Worm (Caenorhabditis elegans) whole organism, young adult: ENCODE data around the gene smg-9.

Experiments used
- B0261.1 ChIP-seq: sonication (generic microtip); optimal IDR thresholded peaks from 2 replicates; lab custom pipeline; 2016; ENCODE audit warnings: mild to moderate bottlenecking, missing genetic modification characterization, moderate library complexity, missing compliant biosample characterization
- C17E4.6 ChIP-seq: fragments of 200-800 bp; sonication (Bioruptor generic); IDR thresholded peaks from 2 replicates; pipeline ENCODE4 v1.3.6; 2022; ENCODE audit warnings: missing genetic modification reagents, missing genetic modification characterization, missing compliant biosample characterization
- F10E7.11 ChIP-seq: sonication (generic microtip); optimal IDR thresholded peaks from 2 replicates; lab custom pipeline; 2017; ENCODE audit warnings: mild to moderate bottlenecking, missing genetic modification characterization, moderate library complexity, missing compliant biosample characterization
- F49E8.2 ChIP-seq: sonication (generic microtip); optimal IDR thresholded peaks from 3 replicates; lab custom pipeline; 2017; ENCODE audit warnings: missing genetic modification characterization, mild to moderate bottlenecking, missing compliant biosample characterization, antibody characterized with exemption, moderate library complexity; ENCODE audit not compliant: insufficient read depth
- F52B5.7 ChIP-seq: sonication (generic microtip); optimal IDR thresholded peaks from 2 replicates; lab custom pipeline; 2016; ENCODE audit warnings: mild to moderate bottlenecking, missing genetic modification characterization, missing compliant biosample characterization
- F55B11.4 ChIP-seq: sonication (generic microtip); optimal IDR thresholded peaks from 2 replicates; lab custom pipeline; 2016; ENCODE audit warnings: missing compliant biosample characterization, missing genetic modification characterization, borderline replicate concordance; ENCODE audit not compliant: insufficient read depth
- Y56A3A.18 ChIP-seq: fragments of 200-800 bp; sonication (Bioruptor generic); IDR thresholded peaks from 2 replicates; pipeline ENCODE4 v1.3.6; 2022; ENCODE audit warnings: missing genetic modification reagents, missing genetic modification characterization, missing compliant biosample characterization
- Y67H2A.10 ChIP-seq: fragments of 200-800 bp; sonication (Bioruptor generic); conservative IDR thresholded peaks from 2 replicates; pipeline ENCODE4 v1.3.6; 2022; ENCODE audit warnings: missing genetic modification reagents, missing genetic modification characterization, missing compliant biosample characterization
- Y79H2A.3 ChIP-seq: fragments of 200-800 bp; sonication (Bioruptor generic); conservative IDR thresholded peaks from 2 replicates; pipeline ENCODE4 v1.3.6; 2022; ENCODE audit warnings: missing genetic modification reagents, missing genetic modification characterization, missing compliant biosample characterization
- ZK185.1 ChIP-seq: sonication (generic microtip); optimal IDR thresholded peaks from 2 replicates; lab custom pipeline; 2016; ENCODE audit warnings: mild to moderate bottlenecking, missing genetic modification characterization, missing compliant biosample characterization; ENCODE audit not compliant: poor library complexity, severe bottlenecking
- akir-1 ChIP-seq: fragments of 200-800 bp; sonication (Bioruptor generic); optimal IDR thresholded peaks from 2 replicates; lab custom pipeline; 2018; ENCODE audit warnings: mild to moderate bottlenecking, missing genetic modification characterization, moderate library complexity, missing compliant biosample characterization
- ama-1 ChIP-seq, 3 experiments: fragments of 150-350 bp in 1 of 3; sonication (generic microtip) in 2 of 3; optimal IDR thresholded peaks; 2 replicates each; lab custom pipeline; 2014 to 2018; ENCODE audit warnings: missing biosample characterization in 2 of 3, missing genetic modification characterization in 2 of 3, missing genetic modification reagents in 2 of 3
- aptf-2 ChIP-seq: fragments of 200-800 bp; sonication (Bioruptor generic); conservative IDR thresholded peaks from 2 replicates; pipeline ENCODE4 v1.3.6; 2022; ENCODE audit warnings: missing genetic modification reagents, missing genetic modification characterization, missing compliant biosample characterization
- aptf-3 ChIP-seq: fragments of 200-800 bp; sonication (Bioruptor generic); IDR thresholded peaks from 2 replicates; pipeline ENCODE4 v1.3.6; 2022; ENCODE audit warnings: missing genetic modification characterization, missing compliant biosample characterization
- atf-7 ChIP-seq: sonication (generic microtip); optimal IDR thresholded peaks from 2 replicates; lab custom pipeline; 2017; ENCODE audit warnings: mild to moderate bottlenecking, missing genetic modification characterization, missing compliant biosample characterization
- attf-3 ChIP-seq: fragments of 200-800 bp; sonication (Bioruptor generic); conservative IDR thresholded peaks from 2 replicates; pipeline ENCODE4 v1.3.6; 2022; ENCODE audit warnings: missing genetic modification reagents, missing genetic modification characterization, missing compliant biosample characterization
- attf-5 ChIP-seq: fragments of 200-800 bp; sonication (Bioruptor generic); optimal IDR thresholded peaks from 2 replicates; lab custom pipeline; 2018; ENCODE audit warnings: mild to moderate bottlenecking, missing genetic modification characterization, missing compliant biosample characterization
- bed-1 ChIP-seq: fragments of 200-800 bp; sonication (Bioruptor generic); IDR thresholded peaks from 2 replicates; pipeline ENCODE4 v1.3.6; 2022; ENCODE audit warnings: missing genetic modification reagents, missing genetic modification characterization, missing compliant biosample characterization
- cebp-1 ChIP-seq, 2 experiments: fragments of 200-800 bp in 1 of 2; sonication (Bioruptor generic) in 1 of 2; sonication (generic microtip) in 1 of 2; IDR thresholded peaks in 1 of 2; optimal IDR thresholded peaks in 1 of 2; 2 replicates each; pipeline versions ENCODE4 v1.3.6 to Lab custom; 2017 to 2022; ENCODE audit warnings: missing compliant biosample characterization in 2 of 2, missing genetic modification characterization in 2 of 2, mild to moderate bottlenecking in 1 of 2, missing genetic modification reagents in 1 of 2, moderate library complexity in 1 of 2
- cebp-2 ChIP-seq: fragments of 200-800 bp; sonication (Bioruptor generic); IDR thresholded peaks from 2 replicates; pipeline ENCODE4 v1.3.6; 2022; ENCODE audit warnings: missing genetic modification characterization, missing compliant biosample characterization
- ceh-27 ChIP-seq: fragments of 200-800 bp; sonication (Bioruptor generic); optimal IDR thresholded peaks from 2 replicates; lab custom pipeline; 2018; ENCODE audit warnings: mild to moderate bottlenecking, missing genetic modification characterization, moderate library complexity, missing compliant biosample characterization
- ceh-40 ChIP-seq: fragments of 200-800 bp; sonication (Bioruptor generic); IDR thresholded peaks from 2 replicates; pipeline ENCODE4 v1.3.6; 2022; ENCODE audit warnings: missing genetic modification characterization, missing compliant biosample characterization
- ceh-79 ChIP-seq: sonication (generic microtip); optimal IDR thresholded peaks from 2 replicates; lab custom pipeline; 2017; ENCODE audit warnings: mild to moderate bottlenecking, missing genetic modification characterization, missing compliant biosample characterization
- egl-44 ChIP-seq: fragments of 200-800 bp; sonication (Bioruptor generic); IDR thresholded peaks from 2 replicates; pipeline ENCODE4 v1.3.6; 2022; ENCODE audit warnings: missing genetic modification reagents, missing genetic modification characterization, missing compliant biosample characterization
- ekl-4 ChIP-seq: fragments of 200-800 bp; sonication (Bioruptor generic); IDR thresholded peaks from 2 replicates; pipeline ENCODE4 v1.3.6; 2022; ENCODE audit warnings: missing genetic modification reagents, missing genetic modification characterization, missing compliant biosample characterization
- ets-4 ChIP-seq: fragments of 200-800 bp; sonication (Bioruptor generic); optimal IDR thresholded peaks from 2 replicates; lab custom pipeline; 2018; ENCODE audit warnings: mild to moderate bottlenecking, missing genetic modification characterization, missing compliant biosample characterization
- fkh-3 ChIP-seq: sonication (generic microtip); optimal IDR thresholded peaks from 2 replicates; lab custom pipeline; 2016; ENCODE audit warnings: mild to moderate bottlenecking, missing genetic modification characterization, missing compliant biosample characterization
- hmg-1.2 ChIP-seq: fragments of 200-800 bp; sonication (Bioruptor generic); IDR thresholded peaks from 2 replicates; pipeline ENCODE4 v1.3.6; 2022; ENCODE audit warnings: missing genetic modification reagents, missing genetic modification characterization, missing compliant biosample characterization
- lin-35 ChIP-seq, 3 experiments: fragments of 150-350 bp in 2 of 3; sonication (generic microtip) in 1 of 3; optimal IDR thresholded peaks; 2 replicates each; lab custom pipeline; 2014 to 2018; ENCODE audit warnings: missing biosample characterization in 3 of 3, missing genetic modification characterization in 3 of 3, missing genetic modification reagents in 3 of 3
- lsl-1 ChIP-seq: fragments of 200-800 bp; sonication (Bioruptor generic); optimal IDR thresholded peaks from 2 replicates; lab custom pipeline; 2018; ENCODE audit warnings: mild to moderate bottlenecking, missing genetic modification characterization, moderate library complexity, missing compliant biosample characterization
- lsy-27 ChIP-seq: sonication (generic microtip); optimal IDR thresholded peaks from 2 replicates; lab custom pipeline; 2017; ENCODE audit warnings: missing genetic modification characterization, mild to moderate bottlenecking, missing compliant biosample characterization, antibody characterized with exemption, missing genotype, borderline replicate concordance; ENCODE audit not compliant: insufficient read depth
- madf-10 ChIP-seq: sonication (generic microtip); optimal IDR thresholded peaks from 2 replicates; lab custom pipeline; 2016; ENCODE audit warnings: mild to moderate bottlenecking, missing genetic modification characterization, missing compliant biosample characterization
- mxl-1 ChIP-seq: sonication (generic microtip); optimal IDR thresholded peaks from 2 replicates; lab custom pipeline; 2016; ENCODE audit warnings: missing genetic modification characterization, missing compliant biosample characterization
- nfya-1 ChIP-seq: sonication (generic microtip); optimal IDR thresholded peaks from 2 replicates; lab custom pipeline; 2017; ENCODE audit warnings: antibody characterized with exemption, missing compliant biosample characterization, missing genetic modification characterization, borderline replicate concordance; ENCODE audit not compliant: insufficient read depth
- nhr-179 ChIP-seq: sonication (generic microtip); optimal IDR thresholded peaks from 2 replicates; lab custom pipeline; 2016; ENCODE audit warnings: mild to moderate bottlenecking, missing genetic modification characterization, missing compliant biosample characterization
- nhr-27 ChIP-seq: fragments of 200-800 bp; sonication (Bioruptor generic); optimal IDR thresholded peaks from 2 replicates; lab custom pipeline; 2018; ENCODE audit warnings: mild to moderate bottlenecking, missing genetic modification characterization, moderate library complexity, missing compliant biosample characterization
- repo-1 ChIP-seq: sonication (generic microtip); optimal IDR thresholded peaks from 2 replicates; lab custom pipeline; 2017; ENCODE audit warnings: mild to moderate bottlenecking, missing genetic modification characterization, missing compliant biosample characterization
- rpc-1 ChIP-seq, 2 experiments: fragments of 150-350 bp in 1 of 2; sonication (generic microtip) in 1 of 2; optimal IDR thresholded peaks; 2 replicates each; lab custom pipeline; 2014 to 2018; ENCODE audit warnings: missing biosample characterization in 1 of 2, missing genetic modification characterization in 1 of 2, missing genetic modification reagents in 1 of 2, missing genotype in 1 of 2
- sea-2 ChIP-seq: fragments of 200-800 bp; sonication (Bioruptor generic); IDR thresholded peaks from 2 replicates; pipeline ENCODE4 v1.3.6; 2022; ENCODE audit warnings: missing genetic modification characterization, missing compliant biosample characterization
- snpc-3.4 ChIP-seq: sonication (generic microtip); optimal IDR thresholded peaks from 2 replicates; lab custom pipeline; 2017; ENCODE audit warnings: missing genetic modification characterization, mild to moderate bottlenecking, missing compliant biosample characterization, antibody characterized with exemption, moderate library complexity, missing genotype, missing genetic modification reagents
- snpc-4 ChIP-seq, 5 experiments: fragments of 150-350 bp in 1 of 5; sonication (generic microtip) in 4 of 5; optimal IDR thresholded peaks; 2 replicates each; lab custom pipeline; 2014 to 2018; ENCODE audit warnings: missing genetic modification characterization in 5 of 5, missing biosample characterization in 3 of 5, antibody characterized with exemption in 2 of 5, mild to moderate bottlenecking in 2 of 5, missing compliant biosample characterization in 2 of 5, missing genotype in 2 of 5, moderate library complexity in 2 of 5, missing genetic modification reagents in 1 of 5
- tbp1 ChIP-seq: fragments of 200-800 bp; sonication (Bioruptor generic); optimal IDR thresholded peaks from 2 replicates; lab custom pipeline; 2018; ENCODE audit warnings: mild to moderate bottlenecking, missing genetic modification characterization, missing compliant biosample characterization

The smg-9 gene

DNA sequence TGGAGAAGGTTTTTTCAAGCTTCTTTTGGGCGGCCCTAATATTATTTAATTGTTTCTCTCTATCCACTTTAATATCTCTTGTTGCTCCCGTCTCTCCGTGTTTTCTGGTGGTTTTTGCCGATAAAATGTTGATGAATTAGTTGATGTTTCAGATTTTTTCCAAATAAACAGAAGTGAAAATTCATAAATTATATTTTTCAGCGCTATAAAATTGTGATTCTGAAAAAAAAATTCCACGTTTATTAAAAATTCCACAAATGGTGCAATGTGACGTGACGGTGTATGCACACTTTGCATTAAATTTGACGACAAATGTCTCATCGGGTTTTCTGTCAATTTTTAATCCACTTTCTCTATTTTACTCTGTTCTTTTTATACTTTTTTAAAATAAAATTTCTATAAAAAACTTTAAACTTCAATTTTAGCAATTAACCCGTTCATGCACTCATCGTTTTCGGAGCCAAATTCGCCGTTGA lies 45.4 kb upstream of the smg-9 start, which contains the start of gene tbc-20 (continued):
- peak; percentile 28 for TF ChIP-seq ZK185.1
- TF ChIP-seq lsl-1 (GFP tag; lab: Kevin White, UChicago): peak; percentile 48
- peak; percentile 49 for TF ChIP-seq snpc-4 (GFP tag; optimal IDR thresholded peaks at IDR 0.05; lab: Kevin White, UChicago)
- peak in 3 of 4 experiments; percentile 46 to 73 (median 68) for TF ChIP-seq snpc-4 (tag; optimal IDR thresholded peaks at IDR 0.05; lab: Kevin White, UChicago)
- TF ChIP-seq B0261.1 (tag; lab: Kevin White, UChicago): no peak
- TF ChIP-seq snpc-3.4 (tag; lab: Kevin White, UChicago): peak; percentile 56
- no peak for TF ChIP-seq F52B5.7
- no peak for TF ChIP-seq aptf-3 (GFP tag; lab: Robert Waterston, UW)
- no peak for TF ChIP-seq cebp-1 (GFP tag; IDR thresholded peaks at IDR 0.05; lab: Robert Waterston, UW)
- TF ChIP-seq cebp-1 (tag; optimal IDR thresholded peaks at IDR 0.05; lab: Kevin White, UChicago): no peak

DNA sequence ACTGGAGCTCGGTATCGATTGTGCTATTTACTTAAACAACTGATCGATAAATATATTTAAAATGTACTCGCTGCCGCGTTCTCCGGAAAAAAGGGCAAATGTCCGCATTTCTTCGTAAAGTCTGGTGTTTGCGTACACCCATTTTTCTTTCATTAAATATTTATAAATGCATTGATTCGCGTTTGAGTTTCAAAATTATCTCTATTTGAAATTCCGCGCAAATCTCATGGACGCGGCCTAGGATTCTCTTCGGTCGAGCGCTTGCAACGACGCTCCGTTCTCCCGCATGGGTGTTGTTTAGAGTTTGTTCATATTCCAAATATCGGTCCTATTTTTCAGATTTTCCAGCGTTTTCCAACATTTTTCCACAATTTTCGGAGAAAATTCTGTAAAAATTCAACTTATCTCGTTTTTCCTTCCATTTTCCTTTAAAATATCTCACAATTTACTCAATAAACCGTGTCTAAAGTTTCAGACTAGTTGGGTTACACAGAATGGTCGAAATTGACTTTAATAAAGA lies 42.3 kb upstream of the smg-9 start, which contains the start of gene eif-3.B:
Gene eif-3.B (plus strand): TSS at position 470 of the 520 bp plus-strand sequence.
- peak; percentile 34 for TF ChIP-seq F49E8.2 (tag; lab: Kevin White, UChicago)
- no peak for TF ChIP-seq F10E7.11 (tag; lab: Kevin White, UChicago)
- no peak for TF ChIP-seq sea-2 (GFP tag; lab: Robert Waterston, UW)
- TF ChIP-seq fkh-3: no peak
- TF ChIP-seq attf-3 (GFP tag; lab: Robert Waterston, UW): peak; percentile 95
- peak; percentile 93 for TF ChIP-seq ceh-27
- TF ChIP-seq C17E4.6: no peak
- TF ChIP-seq repo-1 (tag; lab: Kevin White, UChicago): peak; percentile 33
- TF ChIP-seq mxl-1: no peak
- peak; percentile 95 for TF ChIP-seq attf-5 (GFP tag; lab: Kevin White, UChicago)
- peak; percentile 77 for TF ChIP-seq madf-10 (tag; lab: Kevin White, UChicago)
- no peak; the same call in 1 of the 2 replicates for TF ChIP-seq Y79H2A.3 (GFP tag; lab: Robert Waterston, UW)
- TF ChIP-seq egl-44: peak; percentile 51; the same call in 1 of the 2 replicates
- TF ChIP-seq atf-7 (tag; lab: Kevin White, UChicago): no peak
- TF ChIP-seq nhr-27 (tag; lab: Kevin White, UChicago): no peak
- no peak for TF ChIP-seq bed-1 (GFP tag; lab: Robert Waterston, UW)
- no peak for TF ChIP-seq akir-1 (GFP tag; lab: Kevin White, UChicago)
- 0 out of 2 replicates have a peak, but pooled peaks have one; percentile 30 for TF ChIP-seq Y67H2A.10 (GFP tag; lab: Robert Waterston, UW)
- TF ChIP-seq rpc-1 (optimal IDR thresholded peaks at IDR 0.05; lab: Kevin White, UChicago): no peak
- no peak for TF ChIP-seq rpc-1 (tag; optimal IDR thresholded peaks at IDR 0.05; lab: Kevin White, UChicago)
- TF ChIP-seq cebp-1 (GFP tag; IDR thresholded peaks at IDR 0.05; lab: Robert Waterston, UW): 0 out of 2 replicates have a peak, but pooled peaks have one; percentile 44
- peak; percentile 82 for TF ChIP-seq cebp-1 (tag; optimal IDR thresholded peaks at IDR 0.05; lab: Kevin White, UChicago)
- TF ChIP-seq ceh-79: no peak
- TF ChIP-seq nfya-1: no peak
- no peak for TF ChIP-seq ama-1 (optimal IDR thresholded peaks at IDR 0.05; lab: Kevin White, UChicago)
- no peak for TF ChIP-seq ama-1 (GFP tag; optimal IDR thresholded peaks at IDR 0.05; lab: Kevin White, UChicago)
- TF ChIP-seq F55B11.4: no peak
- TF ChIP-seq ceh-40 (GFP tag; lab: Robert Waterston, UW): no peak
- TF ChIP-seq ekl-4 (GFP tag; lab: Robert Waterston, UW): peak; percentile 83
- no peak for TF ChIP-seq lsy-27 (tag; lab: Kevin White, UChicago)
- TF ChIP-seq nhr-179: no peak
- no peak for TF ChIP-seq cebp-2 (GFP tag; lab: Robert Waterston, UW)
- TF ChIP-seq ets-4 (GFP tag; lab: Kevin White, UChicago): no peak
- peak in 2 of 3 experiments; percentile 17 to 91 for TF ChIP-seq lin-35 (GFP tag; optimal IDR thresholded peaks at IDR 0.05; lab: Kevin White, UChicago)
- TF ChIP-seq tbp1 (GFP tag; lab: Kevin White, UChicago): peak; percentile 50
- peak; percentile 62; the same call in 1 of the 2 replicates for TF ChIP-seq aptf-2 (GFP tag; lab: Robert Waterston, UW)
- peak; percentile 38 for TF ChIP-seq hmg-1.2 (GFP tag; lab: Robert Waterston, UW)
- TF ChIP-seq Y56A3A.18: no peak
- TF ChIP-seq B0261.1 (tag; lab: Kevin White, UChicago): no peak
- no peak for TF ChIP-seq ZK185.1
